Fruit fly (Drosophila melanogaster): ENCODE results near the gene CG15880.

DNA sequence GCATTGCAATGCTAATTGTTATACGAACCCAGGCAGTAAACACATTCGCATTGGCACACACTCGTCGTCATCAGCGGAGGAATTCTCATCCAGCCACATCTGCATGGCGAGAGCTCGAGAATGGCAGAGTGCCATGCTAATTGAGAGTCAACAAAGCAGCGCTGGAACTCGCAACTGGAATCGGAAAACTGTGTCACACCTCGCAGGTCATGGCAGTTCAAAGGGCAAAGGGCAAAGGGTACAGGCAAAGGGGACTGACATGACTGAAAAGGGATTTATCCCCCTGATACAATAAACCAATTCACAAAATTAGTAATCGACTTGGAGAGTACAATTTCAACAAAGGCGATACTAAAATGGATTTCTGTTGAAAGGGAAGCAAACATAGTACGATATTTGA, 22.3 kb upstream of the CG15880 start:
- no peak for TF ChIP-seq CTCF (optimal IDR thresholded peaks at IDR 0.05)
- no peak for TF ChIP-seq CG8478 (optimal IDR thresholded peaks at IDR 0.05)
